Worm (Caenorhabditis elegans) whole organism, L3 larva: ENCODE data around the gene F53C11.1.

ENCODE experiments used
- ceh-16 ChIP-seq: sonication (generic microtip); optimal IDR thresholded peaks from 2 replicates; lab custom pipeline; 2017; ENCODE audit warnings: missing biosample characterization, missing genetic modification characterization
- elt-1 ChIP-seq: fragments of 150-350 bp; optimal IDR thresholded peaks from 2 replicates; lab custom pipeline; 2014; ENCODE audit warnings: missing biosample characterization, missing genetic modification characterization
- nhr-11 ChIP-seq: fragments of 150-350 bp; optimal IDR thresholded peaks from 2 replicates; lab custom pipeline; 2014; ENCODE audit warnings: missing biosample characterization, missing genetic modification characterization
- nhr-28 ChIP-seq: fragments of 150-350 bp; optimal IDR thresholded peaks from 2 replicates; lab custom pipeline; 2014; ENCODE audit warnings: missing biosample characterization, missing genetic modification characterization
- snpc-4 ChIP-seq: fragments of 150-350 bp; optimal IDR thresholded peaks from 2 replicates; lab custom pipeline; 2014; ENCODE audit warnings: missing biosample characterization, missing genetic modification characterization

DNA sequence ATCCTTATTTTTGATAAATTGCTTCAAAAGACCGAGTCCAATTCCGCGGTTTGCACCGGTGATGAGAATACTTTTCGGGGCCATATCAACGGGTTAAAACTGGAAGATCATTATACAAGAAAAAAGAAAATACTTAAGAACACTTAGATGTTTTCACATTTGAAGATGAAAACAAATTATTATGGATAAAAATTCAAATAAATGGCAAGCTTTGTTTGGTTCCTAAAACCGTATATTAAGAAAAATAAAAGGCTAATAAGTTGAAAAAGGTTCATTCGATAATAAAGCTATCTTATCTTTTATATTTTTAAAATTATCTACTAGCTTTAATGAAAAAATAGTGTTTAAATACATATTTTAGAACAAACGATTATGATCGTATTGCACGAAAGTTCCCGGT, 22.1 kb upstream of the F53C11.1 start, which contains the start of gene F20G2.1:
- TF ChIP-seq elt-1 (no peak), nhr-11 (no peak), snpc-4 (tag; lab: Kevin White, UChicago) (no peak), nhr-28 (tag; lab: Kevin White, UChicago) (no peak), ceh-16 (tag; lab: Kevin White, UChicago) (no peak)
